Worm (Caenorhabditis elegans): ENCODE results near the gene T19C4.5.

The T19C4.5 gene

ce11 chrV:11123817-11124337, 48.1 kb upstream of the T19C4.5 start, which contains the start of the genes atp-5 and lmtr-3:
TSS of gene atp-5 (minus strand) at chrV:11123867.
TSS of gene lmtr-3 (plus strand) at chrV:11124186.
- TF ChIP-seq aly-2 (tag; optimal IDR thresholded peaks at IDR 0.05), result no peak
- peak; percentile 68 for TF ChIP-seq lin-13 (GFP tag; optimal IDR thresholded peaks at IDR 0.05)
- TF ChIP-seq nhr-23 (tag; optimal IDR thresholded peaks at IDR 0.05), result no peak
- no peak for TF ChIP-seq mbf-1 (tag; optimal IDR thresholded peaks at IDR 0.05)
- no peak for TF ChIP-seq snpc-4 (tag; optimal IDR thresholded peaks at IDR 0.05)
- peak; percentile 75 for TF ChIP-seq F13H6.1 (tag; optimal IDR thresholded peaks at IDR 0.05)
- no peak for TF ChIP-seq nhr-6 (tag; optimal IDR thresholded peaks at IDR 0.05)
- TF ChIP-seq ceh-16 (tag; optimal IDR thresholded peaks at IDR 0.05), result no peak
- TF ChIP-seq nhr-10 (tag; optimal IDR thresholded peaks at IDR 0.05), result no peak
- no peak for TF ChIP-seq skn-1 (tag; optimal IDR thresholded peaks at IDR 0.05)
- TF ChIP-seq alr-1 (tag; optimal IDR thresholded peaks at IDR 0.05), result no peak
- no peak for TF ChIP-seq nhr-21 (tag; optimal IDR thresholded peaks at IDR 0.05)
- peak; percentile 67 for TF ChIP-seq crh-2 (tag; optimal IDR thresholded peaks at IDR 0.05)
- TF ChIP-seq C34F6.9 (tag; optimal IDR thresholded peaks at IDR 0.05), result peak; percentile 89
- no peak for TF ChIP-seq elt-1 (tag; optimal IDR thresholded peaks at IDR 0.05)
- TF ChIP-seq fos-1 (tag; optimal IDR thresholded peaks at IDR 0.05), result peak; percentile 62
- no peak for TF ChIP-seq ZK546.5 (tag; optimal IDR thresholded peaks at IDR 0.05)
- TF ChIP-seq gmeb-1 (tag; optimal IDR thresholded peaks at IDR 0.05), result peak; percentile 68
- no peak for TF ChIP-seq mdl-1 (tag; optimal IDR thresholded peaks at IDR 0.05)
- no peak for TF ChIP-seq nhr-77 (tag; optimal IDR thresholded peaks at IDR 0.05)
- TF ChIP-seq peb-1 (tag; optimal IDR thresholded peaks at IDR 0.05), result no peak
- TF ChIP-seq unc-55 (GFP tag; optimal IDR thresholded peaks at IDR 0.05), result peak; percentile 89
- TF ChIP-seq blmp-1 (tag; optimal IDR thresholded peaks at IDR 0.05; ENCODE audit: insufficient read depth), result no peak
- TF ChIP-seq nhr-25 (tag; optimal IDR thresholded peaks at IDR 0.05), result peak; percentile 65
- TF ChIP-seq ztf-4 (tag; optimal IDR thresholded peaks at IDR 0.05), result no peak
- no peak for TF ChIP-seq mab-5 (tag; optimal IDR thresholded peaks at IDR 0.05)
- TF ChIP-seq sma-3 (GFP tag; optimal IDR thresholded peaks at IDR 0.05), result peak; percentile 65
- TF ChIP-seq nhr-12 (tag; optimal IDR thresholded peaks at IDR 0.05), result no peak
- no peak for TF ChIP-seq unc-39 (tag; optimal IDR thresholded peaks at IDR 0.05)
- no peak for TF ChIP-seq nhr-11 (tag; optimal IDR thresholded peaks at IDR 0.05)
- no peak for TF ChIP-seq ama-1 (optimal IDR thresholded peaks at IDR 0.05)
- TF ChIP-seq elt-3 (tag; optimal IDR thresholded peaks at IDR 0.05), result no peak
- TF ChIP-seq ztf-1 (GFP tag; conservative IDR thresholded peaks at IDR 0.05), result no peak
- TF ChIP-seq zag-1 (tag; optimal IDR thresholded peaks at IDR 0.05), result no peak
- no peak for TF ChIP-seq egl-27 (tag; optimal IDR thresholded peaks at IDR 0.05)
- peak; percentile 72 for TF ChIP-seq lin-11 (tag; optimal IDR thresholded peaks at IDR 0.05)
- no peak for TF ChIP-seq R02D3.7 (tag; optimal IDR thresholded peaks at IDR 0.05)
- TF ChIP-seq nhr-237 (tag; optimal IDR thresholded peaks at IDR 0.05), result no peak
- TF ChIP-seq nhr-129 (tag; optimal IDR thresholded peaks at IDR 0.05), result peak; percentile 67
- no peak for TF ChIP-seq lin-39 (tag; optimal IDR thresholded peaks at IDR 0.05)
- TF ChIP-seq unc-62 (GFP tag; optimal IDR thresholded peaks at IDR 0.05), result no peak
- peak; percentile 30 to 79 for TF ChIP-seq lsy-2 (tag; optimal IDR thresholded peaks at IDR 0.05)
- no peak for TF ChIP-seq dmd-4 (tag; optimal IDR thresholded peaks at IDR 0.05)
- peak; percentile 2 for TF ChIP-seq sem-4 (tag; optimal IDR thresholded peaks at IDR 0.05)
- TF ChIP-seq ceh-82 (tag; optimal IDR thresholded peaks at IDR 0.05), result no peak
- TF ChIP-seq sma-9 (GFP tag; optimal IDR thresholded peaks at IDR 0.05), result peak; percentile 72
- no peak for TF ChIP-seq sma-9 (tag; optimal IDR thresholded peaks at IDR 0.05)
- TF ChIP-seq Y55F3AM.14 (GFP tag; optimal IDR thresholded peaks at IDR 0.05), result no peak
- no peak for TF ChIP-seq ztf-11 (tag; optimal IDR thresholded peaks at IDR 0.05)
